Worm (Caenorhabditis elegans) whole organism, mixed stage, embryonic: Measurements from ENCODE around the gene fbxa-44.

Experiments
- blmp-1 ChIP-seq: fragments of 150-350 bp; optimal IDR thresholded peaks from 2 replicates; lab custom pipeline; 2014; ENCODE audit warnings: missing biosample characterization, missing genetic modification characterization
- cnd-1 ChIP-seq: fragments of 200-800 bp; sonication (Bioruptor generic); optimal IDR thresholded peaks from 2 replicates; lab custom pipeline; 2018; ENCODE audit warnings: mild to moderate bottlenecking, missing genetic modification characterization, missing compliant biosample characterization
- elt-1 ChIP-seq: sonication (generic microtip); optimal IDR thresholded peaks from 2 replicates; lab custom pipeline; 2017; ENCODE audit warnings: missing genetic modification characterization, mild to moderate bottlenecking, missing compliant biosample characterization, antibody characterized with exemption, moderate library complexity, borderline replicate concordance; ENCODE audit not compliant: insufficient read depth
- lsy-2 ChIP-seq: fragments of 150-350 bp; optimal IDR thresholded peaks from 2 replicates; lab custom pipeline; 2014; ENCODE audit warnings: missing biosample characterization, missing genetic modification characterization
- nhr-237 ChIP-seq: fragments of 150-350 bp; optimal IDR thresholded peaks from 2 replicates; lab custom pipeline; 2014; ENCODE audit warnings: missing biosample characterization, missing genetic modification characterization
- unc-39 ChIP-seq: fragments of 150-350 bp; optimal IDR thresholded peaks from 2 replicates; lab custom pipeline; 2014; ENCODE audit warnings: missing biosample characterization, missing genetic modification characterization
- unc-62 ChIP-seq: fragments of 150-350 bp; optimal IDR thresholded peaks from 2 replicates; lab custom pipeline; 2014; ENCODE audit warnings: missing biosample characterization, missing genetic modification reagents, missing genetic modification characterization

- TF ChIP-seq elt-1 (no peak), lsy-2 (tag; lab: Kevin White, UChicago) (no peak), unc-39 (tag; lab: Kevin White, UChicago) (no peak), blmp-1 (tag; lab: Kevin White, UChicago) (no peak), unc-62 (GFP tag; lab: Kevin White, UChicago) (no peak), nhr-237 (tag; lab: Kevin White, UChicago) (no peak), cnd-1 (tag; lab: Kevin White, UChicago) (no peak)
These were observed 31.0 kb upstream of the fbxa-44 start, which contains the start of the genes clec-31 and clec-22 for ce11 chrV:16857977-16858479.
